Fruit fly (Drosophila melanogaster) whole organism, wandering third instar larva: ENCODE measurements around the gene qm.

Experiments used
- Abd-B ChIP-seq: fragments of >200 bp; optimal IDR thresholded peaks from 2 replicates; lab custom pipeline; 2017; ENCODE audit warnings: missing biosample characterization, missing genetic modification characterization
- CG32264 ChIP-seq: fragments of 200-800 bp; sonication (Bioruptor generic); optimal IDR thresholded peaks from 2 replicates; lab custom pipeline; 2016; ENCODE audit warnings: missing biosample characterization, missing genetic modification characterization
- CG9705 ChIP-seq: fragments of 200-800 bp; sonication (Bioruptor generic); optimal IDR thresholded peaks from 2 replicates; lab custom pipeline; 2018; ENCODE audit warnings: missing biosample characterization, mild to moderate bottlenecking, missing genetic modification characterization
- CrebA ChIP-seq: fragments of 200-800 bp; sonication (Bioruptor generic); optimal IDR thresholded peaks from 2 replicates; lab custom pipeline; 2016; ENCODE audit warnings: missing biosample characterization, mild to moderate bottlenecking, missing genetic modification characterization, borderline replicate concordance
- Dfd ChIP-seq: fragments of >200 bp; optimal IDR thresholded peaks from 2 replicates; lab custom pipeline; 2017; ENCODE audit warnings: missing biosample characterization, missing genetic modification characterization
- GATAd ChIP-seq: sonication (Bioruptor generic); optimal IDR thresholded peaks from 2 replicates; lab custom pipeline; 2016; ENCODE audit warnings: missing biosample characterization, missing genetic modification characterization
- Hnf4 ChIP-seq: fragments of 200-800 bp; sonication (Bioruptor generic); optimal IDR thresholded peaks from 2 replicates; lab custom pipeline; 2016; ENCODE audit warnings: missing biosample characterization, mild to moderate bottlenecking, missing genetic modification characterization
- Hr78 ChIP-seq: fragments of >200 bp; optimal IDR thresholded peaks from 2 replicates; lab custom pipeline; 2017; ENCODE audit warnings: missing biosample characterization, missing genetic modification characterization
- Hr83 ChIP-seq: fragments of 200-300 bp; sonication (Bioruptor generic); optimal IDR thresholded peaks from 2 replicates; lab custom pipeline; 2016; ENCODE audit warnings: missing biosample characterization, mild to moderate bottlenecking, missing genetic modification characterization, moderate library complexity; ENCODE audit not compliant: poor library complexity, severe bottlenecking
- Jra ChIP-seq: sonication (Bioruptor generic); optimal IDR thresholded peaks from 2 replicates; lab custom pipeline; 2016; ENCODE audit warnings: missing biosample characterization, missing genetic modification characterization
- Mio ChIP-seq: sonication (Bioruptor generic); optimal IDR thresholded peaks from 2 replicates; lab custom pipeline; 2016; ENCODE audit warnings: missing biosample characterization, missing genetic modification characterization
- Myc ChIP-seq: fragments of >200 bp; optimal IDR thresholded peaks from 2 replicates; lab custom pipeline; 2017
- N ChIP-seq: fragments of >200 bp; optimal IDR thresholded peaks from 2 replicates; lab custom pipeline; 2018; ENCODE audit warnings: missing biosample characterization, missing external identifiers, missing genetic modification characterization
- OdsH ChIP-seq: fragments of 200-800 bp; sonication (Bioruptor generic); optimal IDR thresholded peaks from 2 replicates; lab custom pipeline; 2016; ENCODE audit warnings: missing biosample characterization, mild to moderate bottlenecking, missing genetic modification characterization
- Rel ChIP-seq, 2 experiments: fragments of 200-800 bp; sonication (Bioruptor generic) in 1 of 2; optimal IDR thresholded peaks; 2 replicates in 1 of 2; 3 replicates in 1 of 2; lab custom pipeline; 2016 to 2019; ENCODE audit warnings: mild to moderate bottlenecking in 2 of 2, missing biosample characterization in 2 of 2, missing genetic modification characterization in 2 of 2, moderate library complexity in 1 of 2
- Sp1 ChIP-seq: fragments of 200-800 bp; sonication (Bioruptor generic); optimal IDR thresholded peaks from 3 replicates; lab custom pipeline; 2019; ENCODE audit warnings: missing biosample characterization, mild to moderate bottlenecking, missing genetic modification characterization, moderate library complexity
- Vsx2 ChIP-seq: fragments of 200-300, 225-300 bp; sonication (Bioruptor generic); optimal IDR thresholded peaks from 2 replicates; lab custom pipeline; 2018; ENCODE audit warnings: missing biosample characterization, missing genetic modification characterization; ENCODE audit not compliant: partially characterized antibody
- br ChIP-seq: fragments of 200-800 bp; sonication (Bioruptor generic); optimal IDR thresholded peaks from 2 replicates; lab custom pipeline; 2016; ENCODE audit warnings: missing biosample characterization, missing genetic modification characterization
- brk ChIP-seq: fragments of 200-800 bp; sonication (Bioruptor generic); optimal IDR thresholded peaks from 2 replicates; lab custom pipeline; 2016; ENCODE audit warnings: missing biosample characterization, mild to moderate bottlenecking, missing genetic modification characterization
- dl ChIP-seq, 2 experiments: fragments of 175-275, 200-275 bp in 1 of 2; fragments of 200-275 bp in 1 of 2; sonication (Bioruptor generic); optimal IDR thresholded peaks; lab custom pipeline; 2018; ENCODE audit warnings: mild to moderate bottlenecking in 2 of 2, missing biosample characterization in 2 of 2, missing genetic modification characterization in 2 of 2, moderate library complexity in 2 of 2; ENCODE audit not compliant: partially characterized antibody in 2 of 2, insufficient read depth in 1 of 2
- dmrt93B ChIP-seq: fragments of 200-800 bp; sonication (Bioruptor generic); optimal IDR thresholded peaks from 2 replicates; lab custom pipeline; 2018; ENCODE audit warnings: missing biosample characterization, mild to moderate bottlenecking, missing genetic modification characterization
- dsf ChIP-seq: sonication (Bioruptor generic); optimal IDR thresholded peaks from 2 replicates; lab custom pipeline; 2016; ENCODE audit warnings: missing biosample characterization, missing genetic modification characterization, borderline replicate concordance
- foxo ChIP-seq, 2 experiments: fragments of 200-800 bp; sonication (Bioruptor generic); optimal IDR thresholded peaks; 2 replicates in 1 of 2; 3 replicates in 1 of 2; lab custom pipeline; 2016 to 2017; ENCODE audit warnings: missing biosample characterization in 2 of 2, missing genetic modification characterization in 2 of 2
- h ChIP-seq: fragments of 200-800 bp; sonication (Bioruptor generic); optimal IDR thresholded peaks from 3 replicates; lab custom pipeline; 2016; ENCODE audit warnings: missing biosample characterization, mild to moderate bottlenecking, missing genetic modification characterization
- jim ChIP-seq: fragments of 175-275, 200-325 bp; sonication (Bioruptor generic); optimal IDR thresholded peaks from 2 replicates; lab custom pipeline; 2016; ENCODE audit warnings: missing biosample characterization, mild to moderate bottlenecking, missing genetic modification characterization
- lola ChIP-seq: fragments of >200 bp; optimal IDR thresholded peaks from 2 replicates; lab custom pipeline; 2017; ENCODE audit warnings: missing biosample characterization, missing genetic modification characterization
- pan ChIP-seq: fragments of >200 bp; optimal IDR thresholded peaks from 2 replicates; lab custom pipeline; 2017
- psq ChIP-seq: fragments of 200-800 bp; sonication (Bioruptor generic); optimal IDR thresholded peaks from 3 replicates; lab custom pipeline; 2017; ENCODE audit warnings: missing biosample characterization, mild to moderate bottlenecking, missing genetic modification characterization, moderate library complexity
- rgr ChIP-seq: fragments of 200-800 bp; sonication (Bioruptor generic); optimal IDR thresholded peaks from 3 replicates; lab custom pipeline; 2016; ENCODE audit warnings: missing biosample characterization, mild to moderate bottlenecking, missing genetic modification characterization
- sage ChIP-seq: fragments of 200-800 bp; sonication (Bioruptor generic); optimal IDR thresholded peaks from 2 replicates; lab custom pipeline; 2016; ENCODE audit warnings: missing biosample characterization, mild to moderate bottlenecking, missing genetic modification characterization
- sv ChIP-seq: fragments of 200-800 bp; sonication (Bioruptor generic); optimal IDR thresholded peaks from 3 replicates; lab custom pipeline; 2016; ENCODE audit warnings: missing biosample characterization, missing genetic modification characterization
- usp ChIP-seq: fragments of >200 bp; optimal IDR thresholded peaks from 2 replicates; lab custom pipeline; 2017; ENCODE audit warnings: missing biosample characterization, missing genetic modification characterization
- woc ChIP-seq: sonication (Bioruptor generic); optimal IDR thresholded peaks from 2 replicates; lab custom pipeline; 2016; ENCODE audit warnings: missing biosample characterization, mild to moderate bottlenecking, missing genetic modification characterization

qm gene

DNA sequence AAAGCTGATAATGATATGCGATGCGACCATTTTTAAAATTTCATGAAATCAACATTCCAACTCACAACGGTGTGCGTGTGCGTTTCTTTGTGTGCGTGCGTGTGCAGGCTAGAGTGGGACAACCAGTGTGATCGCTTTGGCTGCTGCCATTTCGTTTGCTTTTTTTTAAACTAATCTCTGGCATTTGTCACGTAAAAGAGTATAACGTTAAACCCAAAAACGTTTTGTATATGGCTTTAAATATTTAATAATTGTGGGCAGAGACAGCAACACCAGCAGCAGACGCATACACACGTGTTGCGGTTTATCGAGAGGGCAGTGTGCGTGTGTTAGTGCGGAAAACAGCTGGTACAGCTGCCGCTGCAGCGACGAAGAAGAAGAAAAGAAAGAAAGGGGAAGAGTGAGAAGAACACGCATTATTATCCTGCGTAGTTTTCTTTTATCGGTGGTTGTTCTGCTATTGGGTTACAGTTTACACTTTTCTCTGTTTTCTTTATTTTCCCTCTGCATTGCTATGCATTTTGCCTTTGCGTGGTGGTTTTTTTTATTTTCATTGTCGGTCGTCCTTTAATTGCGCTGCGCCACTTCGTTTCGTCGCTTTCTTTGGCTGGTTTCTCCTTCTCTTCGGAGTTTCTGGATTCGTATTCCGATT lies 22.2 kb downstream of the qm start (continued):
- TF ChIP-seq usp (GFP tag; lab: Kevin White, UChicago) (no peak), CrebA (GFP tag; lab: Kevin White, UChicago) (no peak), Hr78 (GFP tag; lab: Kevin White, UChicago) (peak; percentile 7), Rel (GFP tag; optimal IDR thresholded peaks at IDR 0.05; lab: Kevin White, UChicago) (no peak), Rel (tag; optimal IDR thresholded peaks at IDR 0.05; lab: Kevin White, UChicago) (peak; percentile 39), CG9705 (GFP tag; lab: Kevin White, UChicago) (no peak), Sp1 (no peak), Dfd (GFP tag; lab: Kevin White, UChicago) (no peak), dl (GFP tag; optimal IDR thresholded peaks at IDR 0.05; lab: Kevin White, UChicago; ENCODE audit: insufficient read depth in 1 of 2, partially characterized antibody in 2 of 2) (no peak), dsf (GFP tag; lab: Kevin White, UChicago) (no peak)

DNA sequence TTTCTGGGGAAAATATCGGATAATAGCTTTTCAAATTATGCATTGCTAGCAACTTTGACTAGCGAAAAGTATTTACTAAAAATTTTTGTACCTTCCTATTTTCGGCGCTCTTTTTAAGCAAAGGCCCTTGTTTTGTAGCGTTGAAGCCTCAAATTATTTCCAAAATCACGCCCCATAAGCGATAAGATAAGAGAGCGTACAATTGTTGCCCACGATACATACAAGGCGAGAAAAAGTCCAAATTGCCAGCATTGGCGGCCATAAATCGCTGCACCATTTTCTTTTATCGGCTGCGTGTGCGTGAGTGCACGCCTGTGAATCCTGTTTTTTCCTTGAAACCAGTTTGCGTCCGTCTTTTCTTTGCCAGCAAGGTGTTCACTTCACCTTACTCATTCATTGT lies 23.2 kb downstream of the qm start:
- TF ChIP-seq sv (no peak), Mio (no peak), CG32264 (GFP tag; lab: Kevin White, UChicago) (no peak), foxo (GFP tag; optimal IDR thresholded peaks at IDR 0.05; lab: Kevin White, UChicago) (no peak), rgr (GFP tag; lab: Kevin White, UChicago) (no peak), jim (GFP tag; lab: Kevin White, UChicago) (no peak), woc (GFP tag; lab: Kevin White, UChicago) (peak; percentile 49), dl (GFP tag; optimal IDR thresholded peaks at IDR 0.05; lab: Kevin White, UChicago; ENCODE audit: insufficient read depth in 1 of 2, partially characterized antibody in 2 of 2) (no peak), OdsH (GFP tag; lab: Kevin White, UChicago) (no peak), Myc (lab: Kevin White, UChicago) (peak; percentile 54), dmrt93B (no peak), Hr83 (GFP tag; lab: Kevin White, UChicago) (no peak)

DNA sequence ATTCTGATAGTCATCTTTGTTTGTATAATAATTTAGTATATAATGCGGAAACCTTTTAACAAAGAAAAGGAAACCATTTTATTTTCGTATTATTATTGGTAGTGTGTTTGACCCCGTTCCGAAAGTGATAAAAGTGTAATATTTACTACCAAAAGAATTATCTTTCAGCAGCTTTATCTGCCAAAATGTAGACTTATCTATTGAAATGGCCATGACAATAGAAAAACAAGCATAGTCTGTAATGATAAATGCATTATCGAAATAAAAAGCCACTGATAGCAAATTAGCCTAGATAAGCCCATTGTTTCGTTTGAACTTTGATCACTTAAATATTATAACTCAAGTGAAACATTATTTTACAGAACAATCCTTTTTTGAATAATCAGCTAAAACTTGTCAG lies 28.0 kb downstream of the qm start:
- TF ChIP-seq brk (peak; percentile 21), Hnf4 (GFP tag; lab: Kevin White, UChicago) (no peak), usp (GFP tag; lab: Kevin White, UChicago) (no peak), psq (GFP tag; lab: Kevin White, UChicago) (no peak), GATAd (GFP tag; lab: Kevin White, UChicago) (no peak), dl (GFP tag; optimal IDR thresholded peaks at IDR 0.05; lab: Kevin White, UChicago; ENCODE audit: insufficient read depth in 1 of 2, partially characterized antibody in 2 of 2) (no peak), lola (GFP tag; lab: Kevin White, UChicago) (no peak), br (GFP tag; lab: Kevin White, UChicago) (peak; percentile 18), sage (no peak)

DNA sequence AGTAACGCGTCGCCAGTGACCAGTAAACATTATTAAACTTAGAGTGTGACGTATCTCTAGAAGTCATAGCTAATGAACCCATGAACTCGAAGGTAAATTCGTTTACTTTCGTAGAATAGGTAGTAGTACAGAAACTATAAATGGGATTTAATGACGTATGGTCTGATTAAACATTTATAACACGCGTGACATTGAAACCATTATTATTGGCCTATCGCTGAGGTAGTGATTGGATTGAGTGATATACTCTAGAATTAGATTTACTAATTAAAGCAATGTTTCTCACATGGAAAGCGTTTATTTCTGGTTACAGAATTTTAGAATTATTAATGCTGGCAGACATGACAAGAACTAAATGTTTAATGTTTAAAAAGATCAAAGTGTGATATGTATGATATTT lies 28.7 kb downstream of the qm start:
- TF ChIP-seq rgr (GFP tag; lab: Kevin White, UChicago): no peak
- no peak for TF ChIP-seq pan (lab: Kevin White, UChicago)
- no peak for TF ChIP-seq N (GFP tag; lab: Kevin White, UChicago)
- TF ChIP-seq Jra (GFP tag; lab: Kevin White, UChicago): no peak
- TF ChIP-seq jim (GFP tag; lab: Kevin White, UChicago): no peak
- no peak for TF ChIP-seq Vsx2 (GFP tag; lab: Kevin White, UChicago)

DNA sequence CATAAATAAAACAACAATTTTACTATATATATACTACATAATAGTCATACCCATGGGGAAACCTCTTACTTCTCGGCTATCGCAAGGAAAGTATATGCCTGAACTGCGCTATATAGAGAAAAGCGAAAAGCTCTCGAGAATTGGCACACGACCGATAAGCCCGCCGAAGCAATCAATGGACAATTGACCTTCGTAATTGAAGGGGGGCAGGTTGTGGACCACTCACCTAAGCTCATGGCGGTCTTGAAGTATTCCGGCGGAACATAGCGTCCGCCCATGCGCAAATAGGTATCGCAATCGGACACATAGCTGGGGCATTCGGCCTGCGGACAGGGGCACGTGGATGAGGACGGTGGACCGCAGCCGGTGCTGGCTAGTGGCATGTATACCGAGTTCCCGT lies 32.3 kb downstream of the qm start:
- TF ChIP-seq h (GFP tag; lab: Kevin White, UChicago): peak; percentile 9
- no peak for TF ChIP-seq Abd-B (GFP tag; lab: Kevin White, UChicago)
